Worm (Caenorhabditis elegans) whole organism, early embryonic: ENCODE data around the gene twk-46.

Source experiments
- B0310.2 ChIP-seq: sonication (generic microtip); optimal IDR thresholded peaks from 2 replicates; lab custom pipeline; 2016; ENCODE audit warnings: mild to moderate bottlenecking, missing genetic modification characterization, missing compliant biosample characterization
- F13C5.2 ChIP-seq: sonication (generic microtip); optimal IDR thresholded peaks from 2 replicates; lab custom pipeline; 2017; ENCODE audit warnings: mild to moderate bottlenecking, missing genetic modification characterization, inconsistent platforms, missing compliant biosample characterization
- ama-1 ChIP-seq: fragments of 150-350 bp; optimal IDR thresholded peaks from 2 replicates; lab custom pipeline; 2014
- ceh-13 ChIP-seq: fragments of 200-800 bp; sonication (Bioruptor generic); optimal IDR thresholded peaks from 2 replicates; lab custom pipeline; 2018; ENCODE audit warnings: mild to moderate bottlenecking, missing genetic modification characterization, missing compliant biosample characterization
- ets-7 ChIP-seq: sonication (generic microtip); optimal IDR thresholded peaks from 2 replicates; lab custom pipeline; 2016; ENCODE audit warnings: missing genotype, missing genetic modification characterization, missing compliant biosample characterization
- flt-1 ChIP-seq: fragments of 200-800 bp; sonication (Bioruptor generic); IDR thresholded peaks from 2 replicates; pipeline ENCODE4 v1.3.6; 2022; ENCODE audit warnings: missing genetic modification characterization, missing compliant biosample characterization
- pes-1 ChIP-seq: fragments of 200-800 bp; sonication (Bioruptor generic); IDR thresholded peaks from 2 replicates; pipeline ENCODE4 v1.3.6; 2022; ENCODE audit warnings: missing genetic modification reagents, missing genetic modification characterization, missing compliant biosample characterization
- sea-1 ChIP-seq: fragments of 200-800 bp; sonication (Bioruptor generic); conservative IDR thresholded peaks from 2 replicates; pipeline ENCODE4 v1.3.6; 2022; ENCODE audit warnings: missing genetic modification characterization, missing compliant biosample characterization
- tbx-37 ChIP-seq: fragments of 200-800 bp; sonication (Bioruptor generic); conservative IDR thresholded peaks from 2 replicates; pipeline ENCODE4 v1.3.6; 2022; ENCODE audit warnings: missing genetic modification reagents, missing genetic modification characterization, missing compliant biosample characterization
- tra-4 ChIP-seq: sonication (generic microtip); optimal IDR thresholded peaks from 2 replicates; lab custom pipeline; 2017; ENCODE audit warnings: missing genetic modification characterization, missing compliant biosample characterization

ce11 chrV:19058086-19058485, 1.9 kb upstream of the twk-46 start:
- TF ChIP-seq ama-1, result no peak
- TF ChIP-seq pes-1 (GFP tag; lab: Robert Waterston, UW), result no peak
- no peak for TF ChIP-seq tra-4 (tag; lab: Kevin White, UChicago)
- TF ChIP-seq flt-1, result no peak
- TF ChIP-seq F13C5.2 (tag; lab: Kevin White, UChicago), result no peak
- no peak for TF ChIP-seq ceh-13 (GFP tag; lab: Kevin White, UChicago)
- no peak for TF ChIP-seq B0310.2 (tag; lab: Kevin White, UChicago)
- TF ChIP-seq sea-1 (GFP tag; lab: Robert Waterston, UW), result no peak
- no peak for TF ChIP-seq tbx-37 (GFP tag; lab: Robert Waterston, UW)
- no peak for TF ChIP-seq ets-7 (tag; lab: Kevin White, UChicago)
